Worm (Caenorhabditis elegans) whole organism, mixed stage, embryonic: ENCODE results near the gene Y59H11AM.1.

Experiments
- M03D4.4 ChIP-seq: sonication (generic microtip); optimal IDR thresholded peaks from 2 replicates; lab custom pipeline; 2017; ENCODE audit warnings: mild to moderate bottlenecking, missing genetic modification characterization, missing compliant biosample characterization
- bed-3 ChIP-seq: fragments of 200-800 bp; sonication (Bioruptor generic); optimal IDR thresholded peaks from 3 replicates; lab custom pipeline; 2018; ENCODE audit warnings: mild to moderate bottlenecking, missing genetic modification characterization, moderate library complexity, missing compliant biosample characterization
- blmp-1 ChIP-seq: fragments of 150-350 bp; optimal IDR thresholded peaks from 2 replicates; lab custom pipeline; 2014; ENCODE audit warnings: missing biosample characterization, missing genetic modification characterization
- ceh-39 ChIP-seq: fragments of 150-350 bp; optimal IDR thresholded peaks from 2 replicates; lab custom pipeline; 2014; ENCODE audit warnings: missing biosample characterization, missing genetic modification characterization
- ceh-43 ChIP-seq: fragments of 200-800 bp; sonication (Bioruptor generic); optimal IDR thresholded peaks from 2 replicates; lab custom pipeline; 2018; ENCODE audit warnings: mild to moderate bottlenecking, missing genetic modification characterization, moderate library complexity, missing compliant biosample characterization
- ceh-83 ChIP-seq: fragments of 200-800 bp; sonication (Bioruptor generic); optimal IDR thresholded peaks from 2 replicates; lab custom pipeline; 2018; ENCODE audit warnings: mild to moderate bottlenecking, missing genetic modification characterization, missing compliant biosample characterization
- ces-1 ChIP-seq: fragments of 150-350 bp; optimal IDR thresholded peaks from 2 replicates; lab custom pipeline; 2014; ENCODE audit warnings: missing biosample characterization, missing genetic modification reagents, missing genetic modification characterization
- cnd-1 ChIP-seq: fragments of 200-800 bp; sonication (Bioruptor generic); optimal IDR thresholded peaks from 2 replicates; lab custom pipeline; 2018; ENCODE audit warnings: mild to moderate bottlenecking, missing genetic modification characterization, missing compliant biosample characterization
- drap-1 ChIP-seq: fragments of 200-800 bp; sonication (Bioruptor generic); optimal IDR thresholded peaks from 3 replicates; lab custom pipeline; 2018; ENCODE audit warnings: mild to moderate bottlenecking, missing genetic modification characterization, missing compliant biosample characterization
- elt-1 ChIP-seq: sonication (generic microtip); optimal IDR thresholded peaks from 2 replicates; lab custom pipeline; 2017; ENCODE audit warnings: missing genetic modification characterization, mild to moderate bottlenecking, missing compliant biosample characterization, antibody characterized with exemption, moderate library complexity, borderline replicate concordance; ENCODE audit not compliant: insufficient read depth
- elt-3 ChIP-seq: fragments of 150-350 bp; optimal IDR thresholded peaks from 2 replicates; lab custom pipeline; 2014; ENCODE audit warnings: missing biosample characterization, missing genetic modification characterization
- ham-2 ChIP-seq: fragments of 200-800 bp; sonication (Bioruptor generic); optimal IDR thresholded peaks from 2 replicates; lab custom pipeline; 2018; ENCODE audit warnings: mild to moderate bottlenecking, missing genetic modification characterization, missing compliant biosample characterization
- hlh-1 ChIP-seq: fragments of 150-350 bp; optimal IDR thresholded peaks from 2 replicates; lab custom pipeline; 2014; ENCODE audit warnings: missing biosample characterization, missing genetic modification reagents, missing genetic modification characterization
- lin-13 ChIP-seq: fragments of 150-350 bp; optimal IDR thresholded peaks from 2 replicates; lab custom pipeline; 2014; ENCODE audit warnings: missing biosample characterization, missing genetic modification characterization
- lsy-2 ChIP-seq: fragments of 150-350 bp; optimal IDR thresholded peaks from 2 replicates; lab custom pipeline; 2014; ENCODE audit warnings: missing biosample characterization, missing genetic modification characterization
- mab-5 ChIP-seq: fragments of 150-350 bp; optimal IDR thresholded peaks from 2 replicates; lab custom pipeline; 2014; ENCODE audit warnings: missing biosample characterization, missing genetic modification characterization
- mep-1 ChIP-seq: fragments of 150-350 bp; optimal IDR thresholded peaks from 2 replicates; lab custom pipeline; 2017; ENCODE audit warnings: missing biosample characterization, missing genetic modification reagents, missing genetic modification characterization, inconsistent platforms
- nhr-12 ChIP-seq: fragments of 150-350 bp; optimal IDR thresholded peaks from 2 replicates; lab custom pipeline; 2014; ENCODE audit warnings: missing biosample characterization, missing genetic modification characterization
- nhr-2 ChIP-seq: fragments of 150-350 bp; optimal IDR thresholded peaks from 2 replicates; lab custom pipeline; 2014; ENCODE audit warnings: missing biosample characterization, missing genetic modification characterization
- nhr-237 ChIP-seq: fragments of 150-350 bp; optimal IDR thresholded peaks from 2 replicates; lab custom pipeline; 2014; ENCODE audit warnings: missing biosample characterization, missing genetic modification characterization
- nhr-28 ChIP-seq: fragments of 150-350 bp; optimal IDR thresholded peaks from 2 replicates; lab custom pipeline; 2014; ENCODE audit warnings: missing biosample characterization, missing genetic modification characterization
- nhr-76 ChIP-seq: sonication (generic microtip); optimal IDR thresholded peaks from 2 replicates; lab custom pipeline; 2017; ENCODE audit warnings: missing biosample characterization, missing genetic modification characterization
- pha-4 ChIP-seq: fragments of 150-350 bp; optimal IDR thresholded peaks from 2 replicates; lab custom pipeline; 2018; ENCODE audit warnings: missing biosample characterization, missing genetic modification reagents, missing genetic modification characterization
- sem-2 ChIP-seq: fragments of 200-800 bp; sonication (Bioruptor generic); optimal IDR thresholded peaks from 2 replicates; lab custom pipeline; 2018; ENCODE audit warnings: mild to moderate bottlenecking, missing genetic modification characterization, missing compliant biosample characterization
- snpc-4 ChIP-seq: fragments of 150-350 bp; optimal IDR thresholded peaks from 2 replicates; lab custom pipeline; 2014; ENCODE audit warnings: missing biosample characterization, missing genetic modification characterization
- sptf-1 ChIP-seq: sonication (generic microtip); optimal IDR thresholded peaks from 2 replicates; lab custom pipeline; 2017; ENCODE audit warnings: mild to moderate bottlenecking, missing genetic modification characterization, moderate library complexity, missing compliant biosample characterization
- tbx-8 ChIP-seq: fragments of 200-800 bp; sonication (Bioruptor generic); optimal IDR thresholded peaks from 2 replicates; lab custom pipeline; 2018; ENCODE audit warnings: mild to moderate bottlenecking, missing genetic modification characterization, moderate library complexity, missing compliant biosample characterization
- unc-120 ChIP-seq: sonication (generic microtip); optimal IDR thresholded peaks from 2 replicates; lab custom pipeline; 2017; ENCODE audit warnings: missing genetic modification characterization, missing compliant biosample characterization; ENCODE audit not compliant: poor library complexity, severe bottlenecking
- unc-39 ChIP-seq: fragments of 150-350 bp; optimal IDR thresholded peaks from 2 replicates; lab custom pipeline; 2014; ENCODE audit warnings: missing biosample characterization, missing genetic modification characterization
- unc-62 ChIP-seq: fragments of 150-350 bp; optimal IDR thresholded peaks from 2 replicates; lab custom pipeline; 2014; ENCODE audit warnings: missing biosample characterization, missing genetic modification reagents, missing genetic modification characterization
- zip-8 ChIP-seq: fragments of 150-350 bp; optimal IDR thresholded peaks from 2 replicates; lab custom pipeline; 2014; ENCODE audit warnings: missing biosample characterization, missing genetic modification characterization
- ztf-11 ChIP-seq: fragments of 150-350 bp; optimal IDR thresholded peaks from 2 replicates; lab custom pipeline; 2014; ENCODE audit warnings: missing biosample characterization, missing genetic modification characterization

Y59H11AM.1 gene

ce11 chrIV:8571138-8571537 lies at the start of gene Y59H11AM.1:
Y59H11AM.1 (plus strand) TSS chrIV:8571438.
- no peak for TF ChIP-seq ceh-39 (tag; lab: Kevin White, UChicago)
- TF ChIP-seq sem-2, result no peak
- no peak for TF ChIP-seq nhr-76 (tag; lab: Kevin White, UChicago)
- TF ChIP-seq unc-39 (tag; lab: Kevin White, UChicago), result no peak
- no peak for TF ChIP-seq nhr-28 (tag; lab: Kevin White, UChicago)
- TF ChIP-seq mab-5 (tag; lab: Kevin White, UChicago), result no peak
- no peak for TF ChIP-seq ztf-11 (tag; lab: Kevin White, UChicago)
- no peak for TF ChIP-seq blmp-1 (tag; lab: Kevin White, UChicago)
- no peak for TF ChIP-seq sptf-1
- TF ChIP-seq ceh-83, result no peak
- no peak for TF ChIP-seq mep-1 (tag; lab: Kevin White, UChicago)
- no peak for TF ChIP-seq elt-1 (tag; lab: Kevin White, UChicago)
- TF ChIP-seq unc-120 (tag; lab: Kevin White, UChicago), result no peak
- TF ChIP-seq M03D4.4 (tag; lab: Kevin White, UChicago), result no peak
- TF ChIP-seq pha-4 (tag; lab: Kevin White, UChicago), result no peak
- no peak for TF ChIP-seq snpc-4 (tag; lab: Kevin White, UChicago)
- no peak for TF ChIP-seq nhr-237 (tag; lab: Kevin White, UChicago)
- TF ChIP-seq elt-3 (tag; lab: Kevin White, UChicago), result no peak
- no peak for TF ChIP-seq nhr-2 (tag; lab: Kevin White, UChicago)

ce11 chrIV:8523981-8524380 lies 47.3 kb upstream of the Y59H11AM.1 start:
- no peak for TF ChIP-seq unc-39 (tag; lab: Kevin White, UChicago)

- TF ChIP-seq unc-62 (GFP tag; lab: Kevin White, UChicago) (peak; percentile 70), ceh-43 (GFP tag; lab: Kevin White, UChicago) (no peak), unc-120 (tag; lab: Kevin White, UChicago) (peak; percentile 47), cnd-1 (tag; lab: Kevin White, UChicago) (no peak), tbx-8 (no peak), zip-8 (tag; lab: Kevin White, UChicago) (no peak), hlh-1 (peak; percentile 55), mab-5 (tag; lab: Kevin White, UChicago) (no peak)
These were observed 45.2 kb upstream of the Y59H11AM.1 start for ce11 chrIV:8526050-8526449.

- TF ChIP-seq lin-13 (tag; lab: Kevin White, UChicago) (no peak), ces-1 (GFP tag; lab: Kevin White, UChicago) (no peak), ham-2 (GFP tag; lab: Kevin White, UChicago) (no peak)
These were observed 44.7 kb upstream of the Y59H11AM.1 start for ce11 chrIV:8526579-8526978.

- TF ChIP-seq unc-120 (tag; lab: Kevin White, UChicago) (peak; percentile 22), cnd-1 (tag; lab: Kevin White, UChicago) (no peak), elt-3 (tag; lab: Kevin White, UChicago) (peak; percentile 69), unc-62 (GFP tag; lab: Kevin White, UChicago) (peak; percentile 35), lsy-2 (tag; lab: Kevin White, UChicago) (no peak)
These were observed 43.6 kb upstream of the Y59H11AM.1 start for ce11 chrIV:8527598-8528012.

ce11 chrIV:8528345-8528744 lies 42.9 kb upstream of the Y59H11AM.1 start:
- TF ChIP-seq ham-2 (GFP tag; lab: Kevin White, UChicago), result no peak

ce11 chrIV:8529039-8529438 lies 42.2 kb upstream of the Y59H11AM.1 start:
- TF ChIP-seq drap-1 (GFP tag; lab: Kevin White, UChicago), result no peak
- no peak for TF ChIP-seq M03D4.4 (tag; lab: Kevin White, UChicago)
- no peak for TF ChIP-seq nhr-12 (tag; lab: Kevin White, UChicago)
- TF ChIP-seq bed-3 (GFP tag; lab: Kevin White, UChicago), result no peak
- no peak for TF ChIP-seq ceh-83
- no peak for TF ChIP-seq unc-62 (GFP tag; lab: Kevin White, UChicago)
- TF ChIP-seq elt-1 (tag; lab: Kevin White, UChicago), result no peak
- TF ChIP-seq ces-1 (GFP tag; lab: Kevin White, UChicago), result no peak
- TF ChIP-seq pha-4 (tag; lab: Kevin White, UChicago), result no peak
